Fruit fly (Drosophila melanogaster) whole organism, embryonic: Measurements from ENCODE around the gene Plap.

Experiments used
- Abd-B ChIP-seq: fragments of 200-800 bp; sonication (Bioruptor generic); optimal IDR thresholded peaks from 2 replicates; lab custom pipeline; 2018; ENCODE audit warnings: missing biosample characterization, mild to moderate bottlenecking, missing genetic modification characterization, moderate library complexity
- Bdp1 ChIP-seq: fragments of 200-800 bp; sonication (Bioruptor generic); optimal IDR thresholded peaks from 3 replicates; lab custom pipeline; 2016; ENCODE audit warnings: missing biosample characterization, missing genetic modification characterization
- CG10979 ChIP-seq: fragments of 200-800 bp; sonication (Bioruptor generic); optimal IDR thresholded peaks from 2 replicates; lab custom pipeline; 2018; ENCODE audit warnings: missing biosample characterization, mild to moderate bottlenecking, missing genetic modification characterization, moderate library complexity
- CG11398 ChIP-seq: fragments of 200-800 bp; sonication (Bioruptor generic); optimal IDR thresholded peaks from 2 replicates; lab custom pipeline; 2016; ENCODE audit warnings: missing biosample characterization, missing genetic modification characterization
- CG14050 ChIP-seq: fragments of 200-800 bp; sonication (Bioruptor generic); IDR thresholded peaks from 3 replicates; pipeline ENCODE4 v1.3.6; 2022; ENCODE audit warnings: missing biosample characterization, missing genetic modification characterization
- CG14860 ChIP-seq: fragments of 200-800 bp; sonication (Bioruptor generic); IDR thresholded peaks from 3 replicates; pipeline ENCODE4 v1.3.6; 2022; ENCODE audit warnings: missing biosample characterization, missing genetic modification characterization; ENCODE audit not compliant: partially characterized antibody
- CG15601 ChIP-seq: fragments of 200-800 bp; sonication (Bioruptor generic); optimal IDR thresholded peaks from 3 replicates; lab custom pipeline; 2019; ENCODE audit warnings: missing biosample characterization, mild to moderate bottlenecking, missing genetic modification characterization, moderate library complexity
- CG1647 ChIP-seq: fragments of 200-800 bp; sonication (Bioruptor generic); optimal IDR thresholded peaks from 3 replicates; lab custom pipeline; 2016; ENCODE audit warnings: missing biosample characterization, missing genetic modification characterization
- CG17912 ChIP-seq: fragments of 200-800 bp; sonication (Bioruptor generic); optimal IDR thresholded peaks from 2 replicates; lab custom pipeline; 2018; ENCODE audit warnings: missing biosample characterization, mild to moderate bottlenecking, missing genetic modification characterization
- CG18764 ChIP-seq: fragments of 200-800 bp; sonication (Bioruptor generic); optimal IDR thresholded peaks from 3 replicates; lab custom pipeline; 2016; ENCODE audit warnings: missing biosample characterization, missing genetic modification characterization
- CG2116 ChIP-seq: fragments of 200-800 bp; sonication (Bioruptor generic); optimal IDR thresholded peaks from 3 replicates; lab custom pipeline; 2018; ENCODE audit warnings: missing biosample characterization, mild to moderate bottlenecking, missing genetic modification characterization
- CG31224 ChIP-seq: fragments of 200-800 bp; sonication (Bioruptor generic); IDR thresholded peaks from 2 replicates; pipeline ENCODE4 v1.3.6; 2022; ENCODE audit warnings: missing biosample characterization, missing genetic modification characterization
- CG3163 ChIP-seq: fragments of 200-800 bp; sonication (Bioruptor generic); optimal IDR thresholded peaks from 3 replicates; lab custom pipeline; 2016; ENCODE audit warnings: missing biosample characterization, missing genetic modification characterization
- CG33557 ChIP-seq: fragments of 200-800 bp; sonication (Bioruptor generic); optimal IDR thresholded peaks from 2 replicates; lab custom pipeline; 2019; ENCODE audit warnings: missing biosample characterization, mild to moderate bottlenecking, missing genetic modification characterization, moderate library complexity
- CG34422 ChIP-seq: fragments of 200-800 bp; sonication (Bioruptor generic); IDR thresholded peaks from 3 replicates; pipeline ENCODE4 v1.3.6; 2022; ENCODE audit warnings: missing biosample characterization, missing genetic modification characterization
- CG3847 ChIP-seq: fragments of 200-800 bp; sonication (Bioruptor generic); IDR thresholded peaks from 2 replicates; pipeline ENCODE4 v1.3.6; 2022; ENCODE audit warnings: missing biosample characterization, missing genetic modification characterization
- CG4820 ChIP-seq: fragments of 200-800 bp; sonication (Bioruptor generic); optimal IDR thresholded peaks from 3 replicates; lab custom pipeline; 2016; ENCODE audit warnings: missing biosample characterization, missing genetic modification characterization
- CG7271 ChIP-seq: fragments of 200-800 bp; sonication (Bioruptor generic); optimal IDR thresholded peaks from 2 replicates; lab custom pipeline; 2018; ENCODE audit warnings: missing biosample characterization, mild to moderate bottlenecking, missing genetic modification characterization, moderate library complexity
- CG7928 ChIP-seq: fragments of 200-800 bp; sonication (Bioruptor generic); optimal IDR thresholded peaks from 2 replicates; lab custom pipeline; 2017; ENCODE audit warnings: missing biosample characterization, mild to moderate bottlenecking, missing genetic modification characterization
- CTCF ChIP-seq: fragments of 200-800 bp; sonication (Bioruptor generic); optimal IDR thresholded peaks from 2 replicates; lab custom pipeline; 2017; ENCODE audit warnings: missing biosample characterization, mild to moderate bottlenecking, missing genetic modification characterization, moderate library complexity
- Dfd ChIP-seq, 2 experiments: fragments of >200 bp; optimal IDR thresholded peaks; 2 replicates each; lab custom pipeline; 2017; ENCODE audit warnings: missing biosample characterization in 2 of 2, missing genetic modification characterization in 2 of 2
- Doc2 ChIP-seq: fragments of 200-800 bp; sonication (Bioruptor generic); IDR thresholded peaks from 2 replicates; pipeline ENCODE4 v1.3.6; 2022; ENCODE audit warnings: missing biosample characterization, missing genetic modification characterization
- Kr ChIP-seq: fragments of 200-800 bp; sonication (Bioruptor generic); optimal IDR thresholded peaks from 2 replicates; lab custom pipeline; 2017; ENCODE audit warnings: missing biosample characterization, mild to moderate bottlenecking, missing genetic modification characterization
- Lhr ChIP-seq: fragments of 200-800 bp; sonication (Bioruptor generic); optimal IDR thresholded peaks from 3 replicates; lab custom pipeline; 2017; ENCODE audit warnings: mild to moderate bottlenecking, missing biosample characterization, missing genetic modification reagents, missing genetic modification characterization
- Med ChIP-seq: fragments of 200-800 bp; sonication (Bioruptor generic); peaks from one replicate; lab custom pipeline; 2016; ENCODE audit warnings: missing biosample characterization, missing genetic modification characterization, mild to moderate bottlenecking, inconsistent platforms, moderate library complexity
- Mrtf ChIP-seq: fragments of 200-800 bp; sonication (Bioruptor generic); IDR thresholded peaks from 3 replicates; pipeline ENCODE4 v1.3.6; 2022; ENCODE audit warnings: missing biosample characterization, missing genetic modification characterization
- Neu2 ChIP-seq: fragments of 200-800 bp; sonication (Bioruptor generic); optimal IDR thresholded peaks from 3 replicates; lab custom pipeline; 2016; ENCODE audit warnings: missing biosample characterization, missing genetic modification characterization, borderline replicate concordance
- Pdp1 ChIP-seq, 2 experiments: fragments of 200-800 bp; sonication (Bioruptor generic); optimal IDR thresholded peaks; 3 replicates each; lab custom pipeline; 2016; ENCODE audit warnings: missing biosample characterization in 2 of 2, missing genetic modification characterization in 2 of 2, mild to moderate bottlenecking in 1 of 2, moderate library complexity in 1 of 2
- Poxn ChIP-seq: fragments of 200-800 bp; sonication (Bioruptor generic); IDR thresholded peaks from 2 replicates; pipeline ENCODE4 v1.3.6; 2022; ENCODE audit warnings: missing biosample characterization, missing genetic modification characterization
- Rfx ChIP-seq: fragments of 200-800 bp; sonication (Bioruptor generic); IDR thresholded peaks from 2 replicates; pipeline ENCODE4 v1.3.6; 2022; ENCODE audit warnings: missing biosample characterization, missing genetic modification characterization
- ab ChIP-seq: fragments of 200-800 bp; sonication (Bioruptor generic); optimal IDR thresholded peaks from 2 replicates; lab custom pipeline; 2016; ENCODE audit warnings: missing biosample characterization, missing genetic modification characterization
- btn ChIP-seq: fragments of 200-800 bp; sonication (Bioruptor generic); optimal IDR thresholded peaks from 2 replicates; lab custom pipeline; 2016; ENCODE audit warnings: missing biosample characterization, missing genetic modification characterization
- cas ChIP-seq: fragments of 200-800 bp; sonication (Bioruptor generic); IDR thresholded peaks from 2 replicates; pipeline ENCODE4 v1.3.6; 2022; ENCODE audit warnings: missing biosample characterization, missing genetic modification characterization
- cato ChIP-seq: fragments of 200-800 bp; sonication (Bioruptor generic); optimal IDR thresholded peaks from 2 replicates; lab custom pipeline; 2016; ENCODE audit warnings: missing biosample characterization, missing genetic modification characterization, borderline replicate concordance
- gcm ChIP-seq: fragments of 200-800 bp; sonication (Bioruptor generic); optimal IDR thresholded peaks from 2 replicates; lab custom pipeline; 2019; ENCODE audit warnings: missing biosample characterization, mild to moderate bottlenecking, missing genetic modification characterization, moderate library complexity
- gro ChIP-seq: fragments of 200-800 bp; sonication (Bioruptor generic); optimal IDR thresholded peaks from 2 replicates; lab custom pipeline; 2016; ENCODE audit warnings: missing biosample characterization, missing genetic modification characterization
- jigr1 ChIP-seq: fragments of 200-800 bp; sonication (Bioruptor generic); IDR thresholded peaks from 3 replicates; pipeline ENCODE4 v1.3.6; 2022; ENCODE audit warnings: missing biosample characterization, missing genetic modification characterization
- kay ChIP-seq: fragments of 200-800 bp; sonication (Bioruptor generic); optimal IDR thresholded peaks from 2 replicates; lab custom pipeline; 2016; ENCODE audit warnings: missing biosample characterization, missing genetic modification characterization
- lov ChIP-seq, 2 experiments: fragments of 200-800 bp in 1 of 2; fragments of >200 bp in 1 of 2; sonication (Bioruptor generic) in 1 of 2; IDR thresholded peaks in 1 of 2; optimal IDR thresholded peaks in 1 of 2; 2 replicates in 1 of 2; 3 replicates in 1 of 2; pipeline versions ENCODE4 v1.3.6 to Lab custom; 2017 to 2022; ENCODE audit warnings: missing biosample characterization in 1 of 2, missing genetic modification characterization in 1 of 2
- org-1 ChIP-seq: fragments of 200-800 bp; sonication (Bioruptor generic); optimal IDR thresholded peaks from 2 replicates; lab custom pipeline; 2017; ENCODE audit warnings: missing biosample characterization, missing genetic modification characterization
- pan ChIP-seq, 4 experiments: fragments of >200 bp in 3 of 4; fragments of 200-800 bp in 1 of 4; sonication (Bioruptor generic) in 1 of 4; optimal IDR thresholded peaks in 3 of 4; IDR thresholded peaks in 1 of 4; 2 replicates each; pipeline versions ENCODE4 v1.3.6 to Lab custom; 2017 to 2022; ENCODE audit warnings: missing biosample characterization in 2 of 4, missing genetic modification characterization in 2 of 4, mixed read lengths in 1 of 4
- pum ChIP-seq: fragments of 200-800 bp; sonication (Bioruptor generic); optimal IDR thresholded peaks from 2 replicates; lab custom pipeline; 2016; ENCODE audit warnings: missing biosample characterization, missing genetic modification characterization
- pzg ChIP-seq: fragments of 200-800 bp; sonication (Bioruptor generic); optimal IDR thresholded peaks from 3 replicates; lab custom pipeline; 2018; ENCODE audit warnings: missing biosample characterization, mild to moderate bottlenecking, missing genetic modification characterization, moderate library complexity
- ro ChIP-seq: fragments of 200-800 bp; sonication (Bioruptor generic); IDR thresholded peaks from 2 replicates; pipeline ENCODE4 v1.3.6; 2022; ENCODE audit warnings: missing biosample characterization, missing genetic modification characterization
- sim ChIP-seq: fragments of 200-800 bp; sonication (Bioruptor generic); IDR thresholded peaks from 2 replicates; pipeline ENCODE4 v1.3.6; 2022; ENCODE audit warnings: missing biosample characterization, missing genetic modification characterization
- unpg ChIP-seq: fragments of 200-800 bp; sonication (Bioruptor generic); optimal IDR thresholded peaks from 3 replicates; lab custom pipeline; 2018; ENCODE audit warnings: missing biosample characterization, mild to moderate bottlenecking, missing genetic modification characterization, moderate library complexity
- zfh1 ChIP-seq: fragments of 200-800 bp; sonication (Bioruptor generic); IDR thresholded peaks from 3 replicates; pipeline ENCODE4 v1.3.6; 2022; ENCODE audit warnings: missing biosample characterization, missing genetic modification characterization
- zfh2 ChIP-seq: fragments of 200-800 bp; sonication (Bioruptor generic); optimal IDR thresholded peaks from 2 replicates; lab custom pipeline; 2016; ENCODE audit warnings: missing biosample characterization, missing genetic modification characterization

The Plap gene

dm6 chr2L:1185642-1186497, 15.7 kb upstream of the Plap start, which contains the start of gene CG5001 (continued):
- TF ChIP-seq Mrtf, result peak; percentile 84
- peak; percentile 56 for TF ChIP-seq CG7271 (tag; lab: Kevin White, UChicago)
- peak; percentile 8 for TF ChIP-seq CG2116 (GFP tag; lab: Kevin White, UChicago)
- TF ChIP-seq Doc2 (GFP tag; lab: Robert Waterston, UW), result no peak
- peak; percentile 94 for TF ChIP-seq Med (GFP tag; lab: Kevin White, UChicago)
- no peak for TF ChIP-seq lov (optimal IDR thresholded peaks at IDR 0.05; lab: Kevin White, UChicago)
- TF ChIP-seq lov (GFP tag; IDR thresholded peaks at IDR 0.05; lab: Robert Waterston, UW), result peak; percentile 70; the same call in 1 of the 3 replicates
- TF ChIP-seq CG4820, result peak; percentile 80
- TF ChIP-seq ab (GFP tag; lab: Kevin White, UChicago), result no peak
- TF ChIP-seq pan (optimal IDR thresholded peaks at IDR 0.05; lab: Kevin White, UChicago), result no peak
- TF ChIP-seq pan (GFP tag; optimal IDR thresholded peaks at IDR 0.05 in 1 of 2, IDR thresholded peaks at IDR 0.05 in 1 of 2), result peak in 1 of 2 experiments; percentile 91
- peak; percentile 43 for TF ChIP-seq org-1
- TF ChIP-seq CG15601, result peak; percentile 76
- no peak for TF ChIP-seq Kr (GFP tag; lab: Kevin White, UChicago)
- TF ChIP-seq pzg (GFP tag; lab: Kevin White, UChicago), result peak; percentile 2
- TF ChIP-seq Pdp1 (GFP tag; optimal IDR thresholded peaks at IDR 0.05; lab: Kevin White, UChicago), result peak; percentile 62 to 90
- TF ChIP-seq zfh1 (GFP tag; lab: Robert Waterston, UW), result peak; percentile 92
- peak; percentile 75 for TF ChIP-seq CG14050
- TF ChIP-seq jigr1 (GFP tag; lab: Robert Waterston, UW), result no peak
- TF ChIP-seq CG14860, result peak; percentile 23; the same call in 1 of the 3 replicates
- peak; percentile 83 for TF ChIP-seq CG34422 (GFP tag; lab: Robert Waterston, UW)
- peak; percentile 80 for TF ChIP-seq CG31224 (GFP tag; lab: Robert Waterston, UW)
- TF ChIP-seq gro, result peak; percentile 67
- peak; percentile 37 for TF ChIP-seq CG7928 (GFP tag; lab: Kevin White, UChicago)
- peak; percentile 94 for TF ChIP-seq Rfx (GFP tag; lab: Robert Waterston, UW)
- peak; percentile 25 for TF ChIP-seq btn (GFP tag; lab: Kevin White, UChicago)
- TF ChIP-seq Neu2 (GFP tag; lab: Kevin White, UChicago), result no peak
- TF ChIP-seq CG33557 (GFP tag; lab: Kevin White, UChicago), result peak; percentile 16
- TF ChIP-seq CG3847, result peak; percentile 74
- peak; percentile 62 for TF ChIP-seq pum (GFP tag; lab: Kevin White, UChicago)
- peak in 1 of 2 experiments; percentile 48 for TF ChIP-seq Dfd (GFP tag; optimal IDR thresholded peaks at IDR 0.05; lab: Kevin White, UChicago)
- peak; percentile 83 for TF ChIP-seq sim (GFP tag; lab: Robert Waterston, UW)
- TF ChIP-seq cato (GFP tag; lab: Kevin White, UChicago), result peak; percentile 54
- peak; percentile 93 for TF ChIP-seq kay (GFP tag; lab: Kevin White, UChicago)
- peak; percentile 58 for TF ChIP-seq Abd-B
- TF ChIP-seq CTCF (GFP tag; lab: Kevin White, UChicago), result peak; percentile 65
- TF ChIP-seq CG1647 (GFP tag; lab: Kevin White, UChicago), result peak; percentile 64
- TF ChIP-seq zfh2, result peak; percentile 58
- TF ChIP-seq cas, result peak; percentile 81; the same call in 1 of the 2 replicates
- peak; percentile 93 for TF ChIP-seq unpg (GFP tag; lab: Kevin White, UChicago)
- TF ChIP-seq Bdp1 (GFP tag; lab: Kevin White, UChicago), result peak; percentile 28
- TF ChIP-seq CG11398 (GFP tag; lab: Kevin White, UChicago), result no peak
- TF ChIP-seq CG3163, result peak; percentile 66
- peak; percentile 84 for TF ChIP-seq CG10979 (tag; lab: Kevin White, UChicago)
- peak; percentile 88 for TF ChIP-seq gcm (GFP tag; lab: Kevin White, UChicago)
- no peak for TF ChIP-seq Poxn (GFP tag; lab: Robert Waterston, UW)
- peak; percentile 19 for TF ChIP-seq Lhr (GFP tag; lab: Kevin White, UChicago)
- TF ChIP-seq ro (GFP tag; lab: Robert Waterston, UW), result peak; percentile 52
- TF ChIP-seq CG18764 (GFP tag; lab: Kevin White, UChicago), result no peak
- no peak for TF ChIP-seq CG17912 (GFP tag; lab: Kevin White, UChicago)
